Fruit fly (Drosophila melanogaster) whole organism, embryonic: ENCODE measurements around the gene CG42393.
A peak's percentile ranks its signal among the peaks of the same experiment; 100 is the strongest.

Experiments used
- Abd-B ChIP-seq: fragments of 200-800 bp; sonication (Bioruptor generic); optimal IDR thresholded peaks from 2 replicates; lab custom pipeline; 2018; ENCODE audit warnings: missing biosample characterization, mild to moderate bottlenecking, missing genetic modification characterization, moderate library complexity
- Blimp-1 ChIP-seq: fragments of 200-800 bp; sonication (Bioruptor generic); optimal IDR thresholded peaks from 3 replicates; lab custom pipeline; 2018; ENCODE audit warnings: missing biosample characterization, missing genetic modification characterization, mild to moderate bottlenecking, moderate library complexity, missing genetic modification reagents
- CG10267 ChIP-seq: fragments of 200-800 bp; sonication (Bioruptor generic); optimal IDR thresholded peaks from 2 replicates; lab custom pipeline; 2018; ENCODE audit warnings: missing biosample characterization, mild to moderate bottlenecking, missing genetic modification characterization, moderate library complexity
- CG12659 ChIP-seq: fragments of 200-800 bp; sonication (Bioruptor generic); optimal IDR thresholded peaks from 3 replicates; lab custom pipeline; 2017; ENCODE audit warnings: mild to moderate bottlenecking, missing biosample characterization, missing genetic modification reagents, missing genetic modification characterization
- CG14014 ChIP-seq: fragments of 200-800 bp; sonication (Bioruptor generic); IDR thresholded peaks from 2 replicates; pipeline ENCODE4 v1.3.6; 2022; ENCODE audit warnings: missing biosample characterization, missing genetic modification characterization
- CG15269 ChIP-seq: fragments of 200-800 bp; sonication (Bioruptor generic); optimal IDR thresholded peaks from 2 replicates; lab custom pipeline; 2018; ENCODE audit warnings: missing biosample characterization, mild to moderate bottlenecking, missing genetic modification characterization, moderate library complexity
- CG16779 ChIP-seq: fragments of 200-800 bp; sonication (Bioruptor generic); IDR thresholded peaks from 2 replicates; pipeline ENCODE4 v1.3.6; 2022; ENCODE audit warnings: missing biosample characterization, missing genetic modification characterization
- CG17385 ChIP-seq: fragments of 200-800 bp; sonication (Bioruptor generic); optimal IDR thresholded peaks from 3 replicates; lab custom pipeline; 2018; ENCODE audit warnings: missing biosample characterization, mild to moderate bottlenecking, missing genetic modification characterization
- CG18262 ChIP-seq: fragments of 200-800 bp; optimal IDR thresholded peaks from 3 replicates; lab custom pipeline; 2019; ENCODE audit warnings: missing biosample characterization, mild to moderate bottlenecking, missing genetic modification characterization, moderate library complexity
- CG1832 ChIP-seq: fragments of 200-800 bp; sonication (Bioruptor generic); optimal IDR thresholded peaks from 2 replicates; lab custom pipeline; 2017; ENCODE audit warnings: missing biosample characterization, mild to moderate bottlenecking, missing genetic modification characterization, inconsistent platforms
- CG2712 ChIP-seq: fragments of 200-800 bp; optimal IDR thresholded peaks from 3 replicates; lab custom pipeline; 2019; ENCODE audit warnings: missing biosample characterization, mild to moderate bottlenecking, missing genetic modification characterization, moderate library complexity
- CG4328 ChIP-seq: fragments of 200-800 bp; sonication (Bioruptor generic); optimal IDR thresholded peaks from 3 replicates; lab custom pipeline; 2017; ENCODE audit warnings: missing biosample characterization, missing genetic modification reagents, missing genetic modification characterization
- CG5245 ChIP-seq: fragments of 200-800 bp; sonication (Bioruptor generic); optimal IDR thresholded peaks from 3 replicates; lab custom pipeline; 2016; ENCODE audit warnings: missing biosample characterization, missing genetic modification characterization
- CG8765 ChIP-seq: fragments of 200-800 bp; sonication (Bioruptor generic); IDR thresholded peaks from 2 replicates; pipeline ENCODE4 v1.3.6; 2022; ENCODE audit warnings: missing biosample characterization, missing genetic modification characterization
- CG8924 ChIP-seq: fragments of 200-800 bp; optimal IDR thresholded peaks from 3 replicates; lab custom pipeline; 2019; ENCODE audit warnings: missing biosample characterization, mild to moderate bottlenecking, missing genetic modification characterization, moderate library complexity
- CG9727 ChIP-seq: fragments of 200-800 bp; sonication (Bioruptor generic); optimal IDR thresholded peaks from 3 replicates; lab custom pipeline; 2017; ENCODE audit warnings: missing biosample characterization, mild to moderate bottlenecking, missing genetic modification characterization
- Chrac-16 ChIP-seq: fragments of 200-800 bp; sonication (Bioruptor generic); optimal IDR thresholded peaks from 3 replicates; lab custom pipeline; 2016; ENCODE audit warnings: missing biosample characterization, missing genetic modification characterization
- Hr3 ChIP-seq: fragments of 200-800 bp; sonication (Bioruptor generic); optimal IDR thresholded peaks from 3 replicates; lab custom pipeline; 2016; ENCODE audit warnings: missing biosample characterization, missing genetic modification characterization
- Oaz ChIP-seq: fragments of 200-800 bp; sonication (Bioruptor generic); IDR thresholded peaks from 2 replicates; pipeline ENCODE4 v1.3.6; 2022; ENCODE audit warnings: missing biosample characterization, missing genetic modification characterization
- Opbp ChIP-seq: fragments of 200-800 bp; sonication (Bioruptor generic); IDR thresholded peaks from 3 replicates; pipeline ENCODE4 v1.3.6; 2022; ENCODE audit warnings: missing biosample characterization, missing genetic modification characterization; ENCODE audit not compliant: partially characterized antibody
- Side ChIP-seq: fragments of 200-800 bp; sonication (Bioruptor generic); optimal IDR thresholded peaks from 2 replicates; lab custom pipeline; 2016; ENCODE audit warnings: missing biosample characterization, missing genetic modification characterization
- Sox100B ChIP-seq: fragments of 200-800 bp; sonication (Bioruptor generic); optimal IDR thresholded peaks from 3 replicates; lab custom pipeline; 2018; ENCODE audit warnings: missing biosample characterization, mild to moderate bottlenecking, missing genetic modification characterization
- Sox102F ChIP-seq: fragments of 200-800 bp; sonication (Bioruptor generic); optimal IDR thresholded peaks from 2 replicates; lab custom pipeline; 2018; ENCODE audit warnings: missing biosample characterization, mild to moderate bottlenecking, missing genetic modification characterization, moderate library complexity
- Trl ChIP-seq, 3 experiments: fragments of >200 bp in 2 of 3; fragments of 200-800 bp in 1 of 3; sonication (Bioruptor generic) in 1 of 3; optimal IDR thresholded peaks; 2 replicates in 1 of 3; 3 replicates in 2 of 3; lab custom pipeline; 2016 to 2017; ENCODE audit warnings: missing biosample characterization in 1 of 3, missing genetic modification characterization in 1 of 3
- ab ChIP-seq: fragments of 200-800 bp; sonication (Bioruptor generic); optimal IDR thresholded peaks from 2 replicates; lab custom pipeline; 2016; ENCODE audit warnings: missing biosample characterization, missing genetic modification characterization
- bab2 ChIP-seq: fragments of 200-800 bp; sonication (Bioruptor generic); optimal IDR thresholded peaks from 2 replicates; lab custom pipeline; 2016; ENCODE audit warnings: missing biosample characterization, missing genetic modification characterization
- bsh ChIP-seq, 2 experiments: fragments of 200-800 bp; sonication (Bioruptor generic); optimal IDR thresholded peaks; 2 replicates each; lab custom pipeline; 2017 to 2018; ENCODE audit warnings: mild to moderate bottlenecking in 2 of 2, missing biosample characterization in 2 of 2, missing genetic modification characterization in 2 of 2, moderate library complexity in 1 of 2
- cg ChIP-seq: fragments of 200-800 bp; sonication (Bioruptor generic); optimal IDR thresholded peaks from 3 replicates; lab custom pipeline; 2019; ENCODE audit warnings: missing biosample characterization, mild to moderate bottlenecking, missing genetic modification characterization, moderate library complexity
- croc ChIP-seq: fragments of 200-800 bp; sonication (Bioruptor generic); conservative IDR thresholded peaks from 3 replicates; pipeline ENCODE4 v1.3.6; 2022; ENCODE audit warnings: missing biosample characterization, missing genetic modification characterization
- dmrt11E ChIP-seq: fragments of 200-800 bp; sonication (Bioruptor generic); optimal IDR thresholded peaks from 3 replicates; lab custom pipeline; 2018; ENCODE audit warnings: missing biosample characterization, mild to moderate bottlenecking, missing genetic modification characterization, moderate library complexity
- eve ChIP-seq, 2 experiments: fragments of >200 bp; optimal IDR thresholded peaks; 2 replicates each; lab custom pipeline; 2017; ENCODE audit warnings: missing biosample characterization in 2 of 2, missing genetic modification characterization in 2 of 2
- fd96Cb ChIP-seq: fragments of 200-800 bp; sonication (Bioruptor generic); optimal IDR thresholded peaks from 2 replicates; lab custom pipeline; 2018; ENCODE audit warnings: missing biosample characterization, mild to moderate bottlenecking, missing genetic modification characterization, moderate library complexity
- ftz-f1 ChIP-seq: fragments of 200-800 bp; sonication (Bioruptor generic); optimal IDR thresholded peaks from 2 replicates; lab custom pipeline; 2016; ENCODE audit warnings: missing biosample characterization, missing genetic modification characterization
- gcm2 ChIP-seq: fragments of 200-800 bp; sonication (Bioruptor generic); optimal IDR thresholded peaks from 2 replicates; lab custom pipeline; 2016; ENCODE audit warnings: missing biosample characterization, missing genetic modification characterization
- ind ChIP-seq: fragments of 200-800 bp; sonication (Bioruptor generic); optimal IDR thresholded peaks from 3 replicates; lab custom pipeline; 2016; ENCODE audit warnings: missing biosample characterization, missing genetic modification characterization
- kah ChIP-seq: fragments of 200-800 bp; sonication (Bioruptor generic); optimal IDR thresholded peaks from 2 replicates; lab custom pipeline; 2018; ENCODE audit warnings: missing biosample characterization, mild to moderate bottlenecking, missing genetic modification characterization
- lola ChIP-seq, 3 experiments: fragments of >200 bp in 2 of 3; fragments of 200-800 bp in 1 of 3; sonication (Bioruptor generic) in 1 of 3; optimal IDR thresholded peaks; 2 replicates each; lab custom pipeline; 2017 to 2019; ENCODE audit warnings: missing biosample characterization in 3 of 3, missing genetic modification characterization in 3 of 3, mild to moderate bottlenecking in 1 of 3, moderate library complexity in 1 of 3
- org-1 ChIP-seq: fragments of 200-800 bp; sonication (Bioruptor generic); optimal IDR thresholded peaks from 2 replicates; lab custom pipeline; 2017; ENCODE audit warnings: missing biosample characterization, missing genetic modification characterization
- ranshi ChIP-seq: fragments of 200-800 bp; sonication (Bioruptor generic); IDR thresholded peaks from 2 replicates; pipeline ENCODE4 v1.3.6; 2022; ENCODE audit warnings: missing biosample characterization, missing genetic modification characterization
- sqz ChIP-seq: fragments of 200-800 bp; sonication (Bioruptor generic); optimal IDR thresholded peaks from 3 replicates; lab custom pipeline; 2018; ENCODE audit warnings: missing biosample characterization, mild to moderate bottlenecking, missing genetic modification characterization
- ssp ChIP-seq: fragments of 200-800 bp; sonication (Bioruptor generic); IDR thresholded peaks from 2 replicates; pipeline ENCODE4 v1.3.6; 2022; ENCODE audit warnings: missing biosample characterization, missing genetic modification characterization
- stwl ChIP-seq: fragments of 200-800 bp; sonication (Bioruptor generic); optimal IDR thresholded peaks from 3 replicates; lab custom pipeline; 2018; ENCODE audit warnings: missing biosample characterization, mild to moderate bottlenecking, missing genetic modification characterization, moderate library complexity
- sug ChIP-seq: fragments of 200-800 bp; optimal IDR thresholded peaks from 2 replicates; lab custom pipeline; 2019; ENCODE audit warnings: missing biosample characterization, mild to moderate bottlenecking, missing genetic modification characterization, moderate library complexity
- tin ChIP-seq: fragments of 200-800 bp; sonication (Bioruptor generic); optimal IDR thresholded peaks from 3 replicates; lab custom pipeline; 2016; ENCODE audit warnings: missing biosample characterization, missing genetic modification characterization
- trem ChIP-seq: fragments of 200-800 bp; optimal IDR thresholded peaks from 3 replicates; lab custom pipeline; 2019; ENCODE audit warnings: missing biosample characterization, mild to moderate bottlenecking, missing genetic modification characterization, moderate library complexity
- zfh2 ChIP-seq: fragments of 200-800 bp; sonication (Bioruptor generic); optimal IDR thresholded peaks from 2 replicates; lab custom pipeline; 2016; ENCODE audit warnings: missing biosample characterization, missing genetic modification characterization

CG42393 gene

dm6 chr3L:18075853-18076252, 33.3 kb downstream of the CG42393 start:
- TF ChIP-seq CG8765 (GFP tag; lab: Robert Waterston, UW) (no peak), CG4328 (no peak), CG12659 (GFP tag; lab: Kevin White, UChicago) (no peak), bab2 (GFP tag; lab: Kevin White, UChicago) (no peak), Oaz (GFP tag; lab: Robert Waterston, UW) (no peak), trem (tag; lab: Kevin White, UChicago) (no peak), eve (GFP tag; optimal IDR thresholded peaks at IDR 0.05; lab: Kevin White, UChicago) (no peak), ab (GFP tag; lab: Kevin White, UChicago) (no peak), ranshi (GFP tag; lab: Robert Waterston, UW) (no peak), ssp (GFP tag; lab: Robert Waterston, UW) (no peak), gcm2 (no peak), Opbp (no peak), kah (GFP tag; lab: Kevin White, UChicago) (no peak), CG16779 (GFP tag; lab: Robert Waterston, UW) (no peak), Abd-B (GFP tag; lab: Kevin White, UChicago) (no peak), croc (GFP tag; lab: Robert Waterston, UW) (no peak), CG15269 (tag; lab: Kevin White, UChicago) (no peak)

DNA sequence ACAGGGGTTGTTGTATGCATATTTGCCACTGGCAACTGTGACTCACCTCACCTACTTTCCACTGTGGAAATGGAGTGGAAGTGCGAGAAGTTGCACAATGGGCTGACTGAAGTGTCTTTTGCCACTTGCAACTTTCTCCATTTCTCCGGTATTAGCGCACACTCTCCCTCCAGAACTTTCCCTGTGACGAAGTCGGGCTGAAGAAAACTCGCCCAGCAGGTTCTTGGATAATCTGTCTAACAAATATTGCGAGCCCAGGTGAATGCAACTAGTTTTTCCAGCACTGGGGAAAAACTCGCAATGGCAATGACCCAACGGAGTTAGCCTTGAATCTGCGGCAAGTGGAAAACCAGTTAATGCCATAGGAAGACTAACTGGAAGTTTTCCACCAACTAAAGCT, 34.1 kb downstream of the CG42393 start:
- TF ChIP-seq zfh2 (GFP tag; lab: Kevin White, UChicago) (no peak), bsh (GFP tag; optimal IDR thresholded peaks at IDR 0.05; lab: Kevin White, UChicago) (peak in 1 of 2 experiments; percentile 22), Side (no peak), stwl (tag; lab: Kevin White, UChicago) (peak; percentile 20), sqz (GFP tag; lab: Kevin White, UChicago) (no peak), CG8924 (tag; lab: Kevin White, UChicago) (no peak), Blimp-1 (GFP tag; lab: Kevin White, UChicago) (peak; percentile 73)

dm6 chr3L:18077649-18078417, 35.3 kb downstream of the CG42393 start:
- TF ChIP-seq fd96Cb (tag; lab: Kevin White, UChicago) (peak; percentile 47), tin (GFP tag; lab: Kevin White, UChicago) (peak; percentile 27), org-1 (GFP tag; lab: Kevin White, UChicago) (peak; percentile 33), sug (tag; lab: Kevin White, UChicago) (no peak), CG2712 (peak; percentile 72), CG1832 (peak; percentile 23), Abd-B (GFP tag; lab: Kevin White, UChicago) (peak; percentile 1), Hr3 (GFP tag; lab: Kevin White, UChicago) (peak; percentile 18), Sox100B (GFP tag; lab: Kevin White, UChicago) (peak; percentile 69), cg (GFP tag; lab: Kevin White, UChicago) (peak; percentile 3), CG9727 (GFP tag; lab: Kevin White, UChicago) (peak; percentile 42), Sox102F (GFP tag; lab: Kevin White, UChicago) (peak; percentile 41), CG10267 (tag; lab: Kevin White, UChicago) (peak; percentile 38), CG17385 (peak; percentile 42), ftz-f1 (GFP tag; lab: Kevin White, UChicago) (no peak), Trl (optimal IDR thresholded peaks at IDR 0.05; lab: Kevin White, UChicago) (peak; percentile 3 to 41), Trl (GFP tag; optimal IDR thresholded peaks at IDR 0.05; lab: Kevin White, UChicago) (no peak), dmrt11E (peak; percentile 15), Chrac-16 (GFP tag; lab: Kevin White, UChicago) (peak; percentile 26), CG14014 (GFP tag; lab: Robert Waterston, UW) (0 out of 2 replicates have a peak, but pooled peaks have one; percentile 6), CG5245 (GFP tag; lab: Kevin White, UChicago) (peak; percentile 4), bsh (GFP tag; optimal IDR thresholded peaks at IDR 0.05; lab: Kevin White, UChicago) (peak in 1 of 2 experiments; percentile 97), CG18262 (peak; percentile 62), lola (GFP tag; optimal IDR thresholded peaks at IDR 0.05; lab: Kevin White, UChicago) (peak in 1 of 3 experiments; percentile 49), ind (GFP tag; lab: Kevin White, UChicago) (peak; percentile 2)
